Worm (Caenorhabditis elegans): Measurements from ENCODE around the gene fut-6.

ce11 chrII:4677916-4678315 lies 22.2 kb upstream of the fut-6 start, which contains the start of gene T05A7.1:
- TF ChIP-seq tab-1 (GFP tag; IDR thresholded peaks at IDR 0.05), result no peak
- no peak for TF ChIP-seq cog-1 (tag; optimal IDR thresholded peaks at IDR 0.05)
